Fruit fly (Drosophila melanogaster): Measurements from ENCODE around the gene Ubc2.

Gene Ubc2

dm6 chr2L:10735923-10736322, 31.9 kb downstream of the Ubc2 start, which contains the start of gene Nup107 (continued):
- peak; percentile 25 for TF ChIP-seq CG10267 (tag; optimal IDR thresholded peaks at IDR 0.05)
- peak; percentile 27 for TF ChIP-seq HmgZ (tag; optimal IDR thresholded peaks at IDR 0.05)
- TF ChIP-seq sug (tag; optimal IDR thresholded peaks at IDR 0.05) = no peak
- TF ChIP-seq ssp (GFP tag; IDR thresholded peaks at IDR 0.05) = peak; percentile 96
- TF ChIP-seq CG17802 (tag; optimal IDR thresholded peaks at IDR 0.05) = peak; percentile 79
- no peak for TF ChIP-seq sna (GFP tag; IDR thresholded peaks at IDR 0.05; ENCODE audit: partially characterized antibody)
- TF ChIP-seq MBD-R2 (GFP tag; IDR thresholded peaks at IDR 0.05) = peak; percentile 85
- peak; percentile 58 for TF ChIP-seq Sry-δ (GFP tag; optimal IDR thresholded peaks at IDR 0.05)
- no peak for TF ChIP-seq Doc2 (GFP tag; IDR thresholded peaks at IDR 0.05)
- TF ChIP-seq CG12155 (GFP tag; optimal IDR thresholded peaks at IDR 0.05) = peak; percentile 60
- peak in 1 of 2 experiments; percentile 52 for TF ChIP-seq Pdp1 (GFP tag; optimal IDR thresholded peaks at IDR 0.05)
- peak; percentile 30 for TF ChIP-seq chn (GFP tag; optimal IDR thresholded peaks at IDR 0.05)
- no peak for TF ChIP-seq dan (GFP tag; IDR thresholded peaks at IDR 0.05)
- TF ChIP-seq CG10979 (tag; optimal IDR thresholded peaks at IDR 0.05) = peak; percentile 11
- TF ChIP-seq pan (optimal IDR thresholded peaks at IDR 0.05) = no peak
- TF ChIP-seq pan (GFP tag; optimal IDR thresholded peaks at IDR 0.05 in 1 of 2, IDR thresholded peaks at IDR 0.05 in 1 of 2) = peak in 1 of 2 experiments; percentile 9
- peak; percentile 36 for TF ChIP-seq trem (tag; optimal IDR thresholded peaks at IDR 0.05)
- TF ChIP-seq CG9797 (GFP tag; optimal IDR thresholded peaks at IDR 0.05) = peak; percentile 68
- 0 out of 2 replicates have a peak, but pooled peaks have one; percentile 7 for TF ChIP-seq NFAT (GFP tag; IDR thresholded peaks at IDR 0.05)
- peak; percentile 40 for TF ChIP-seq CG17829 (tag; optimal IDR thresholded peaks at IDR 0.05)
- 0 out of 3 replicates have a peak, but pooled peaks have one; percentile 27 for TF ChIP-seq CG11456 (GFP tag; IDR thresholded peaks at IDR 0.05)
- peak; percentile 22 for TF ChIP-seq Antp (GFP tag; optimal IDR thresholded peaks at IDR 0.05)
- peak; percentile 19 for TF ChIP-seq CG2116 (GFP tag; optimal IDR thresholded peaks at IDR 0.05)
- TF ChIP-seq CG9437 (GFP tag; optimal IDR thresholded peaks at IDR 0.05) = peak; percentile 59
- TF ChIP-seq CG14710 (tag; optimal IDR thresholded peaks at IDR 0.05) = peak; percentile 28
- TF ChIP-seq Trl (optimal IDR thresholded peaks at IDR 0.05) = no peak
- TF ChIP-seq Trl (GFP tag; optimal IDR thresholded peaks at IDR 0.05) = peak; percentile 26
- peak; percentile 44 for TF ChIP-seq CG2712 (tag; optimal IDR thresholded peaks at IDR 0.05)
- peak; percentile 16 for TF ChIP-seq maf-S (GFP tag; optimal IDR thresholded peaks at IDR 0.05)
- peak; percentile 52 for TF ChIP-seq nmo (GFP tag; optimal IDR thresholded peaks at IDR 0.05)
- 0 out of 2 replicates have a peak, but pooled peaks have one; percentile 14 for TF ChIP-seq CG32532 (GFP tag; IDR thresholded peaks at IDR 0.05)
- TF ChIP-seq CG13287 (GFP tag; IDR thresholded peaks at IDR 0.05; ENCODE audit: partially characterized antibody) = peak; percentile 17; the same call in 1 of the 2 replicates
- peak; percentile 32; the same call in 1 of the 3 replicates for TF ChIP-seq CG17361 (GFP tag; IDR thresholded peaks at IDR 0.05)
- TF ChIP-seq CG9609 (GFP tag; optimal IDR thresholded peaks at IDR 0.05) = peak; percentile 4
- TF ChIP-seq CG17328 (GFP tag; IDR thresholded peaks at IDR 0.05) = no peak
- TF ChIP-seq gem (tag; optimal IDR thresholded peaks at IDR 0.05) = peak; percentile 54
- TF ChIP-seq MESR4 (GFP tag; optimal IDR thresholded peaks at IDR 0.05) = peak; percentile 43
- peak in 1 of 2 experiments; percentile 2 for TF ChIP-seq Hr78 (GFP tag; optimal IDR thresholded peaks at IDR 0.05)
- TF ChIP-seq slbo (GFP tag; IDR thresholded peaks at IDR 0.05) = peak; percentile 54; the same call in 1 of the 2 replicates
- TF ChIP-seq cato (GFP tag; optimal IDR thresholded peaks at IDR 0.05; ENCODE audit: borderline replicate concordance) = no peak
- peak; percentile 11 for TF ChIP-seq Sox102F (GFP tag; optimal IDR thresholded peaks at IDR 0.05)
- TF ChIP-seq CG30403 (GFP tag; optimal IDR thresholded peaks at IDR 0.05) = peak; percentile 35
- TF ChIP-seq amos (GFP tag; IDR thresholded peaks at IDR 0.05; ENCODE audit: partially characterized antibody) = peak; percentile 28; the same call in 1 of the 2 replicates
- TF ChIP-seq sens (GFP tag) = peak; percentile 84
- no peak for TF ChIP-seq zfh2 (GFP tag; optimal IDR thresholded peaks at IDR 0.05)
- peak; percentile 73 for TF ChIP-seq pzg (GFP tag; optimal IDR thresholded peaks at IDR 0.05)
- peak; percentile 26 for TF ChIP-seq dmrt11E (tag; optimal IDR thresholded peaks at IDR 0.05)
- peak; percentile 45 for TF ChIP-seq mam (GFP tag; optimal IDR thresholded peaks at IDR 0.05)
- TF ChIP-seq gcm (GFP tag; optimal IDR thresholded peaks at IDR 0.05) = no peak
- peak; percentile 2 for TF ChIP-seq bcd (GFP tag; optimal IDR thresholded peaks at IDR 0.05)

All from whole organism, embryonic.